Worm (Caenorhabditis elegans): Measurements from ENCODE around the gene C17C3.15.

DNA sequence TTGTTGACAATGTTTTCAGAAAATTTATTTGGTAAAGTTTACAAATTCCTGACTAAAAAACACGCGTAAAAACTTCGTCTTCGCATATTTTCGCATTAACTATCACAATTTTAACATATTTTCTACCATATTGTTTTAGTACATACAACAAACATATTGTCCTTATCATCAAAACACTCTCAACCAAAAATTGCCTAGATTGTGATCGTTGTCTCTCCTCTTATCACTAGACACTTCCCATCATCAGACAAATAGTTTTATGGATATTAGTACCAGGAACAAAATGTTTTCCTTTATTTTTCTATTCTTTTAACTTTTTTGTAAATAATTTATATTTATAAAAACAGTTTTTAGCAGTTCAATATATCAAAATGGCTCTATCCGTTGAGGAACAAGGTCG is 9.1 kb upstream of the C17C3.15 start, which contains the start of gene C17C3.3:
- TF ChIP-seq nhr-77 (tag; optimal IDR thresholded peaks at IDR 0.05) (peak; percentile 5), F49E8.2 (tag; optimal IDR thresholded peaks at IDR 0.05; ENCODE audit: borderline replicate concordance) (no peak), ZK337.2 (GFP tag; IDR thresholded peaks at IDR 0.05) (no peak), set-16 (GFP tag; IDR thresholded peaks at IDR 0.05) (no peak), nhr-237 (tag; optimal IDR thresholded peaks at IDR 0.05) (no peak), hlh-11 (tag; optimal IDR thresholded peaks at IDR 0.05) (peak; percentile 24), unc-62 (GFP tag; optimal IDR thresholded peaks at IDR 0.05 in 1 of 2) (no peak), unc-62 (tag; optimal IDR thresholded peaks at IDR 0.05) (no peak), daf-19 (GFP tag; conservative IDR thresholded peaks at IDR 0.05) (no peak), zag-1 (tag; optimal IDR thresholded peaks at IDR 0.05) (no peak), ctbp-1 (GFP tag; IDR thresholded peaks at IDR 0.05) (no peak), sdz-12 (GFP tag; optimal IDR thresholded peaks at IDR 0.05) (no peak), mep-1 (tag; optimal IDR thresholded peaks at IDR 0.05) (no peak)
